Worm (Caenorhabditis elegans) whole organism, L2 larva: ENCODE data around the gene F46H5.11.

ENCODE experiments used
- nhr-11 ChIP-seq: fragments of 150-350 bp; optimal IDR thresholded peaks from 2 replicates; lab custom pipeline; 2014; ENCODE audit warnings: missing biosample characterization, missing genetic modification characterization
- ztf-1 ChIP-seq: fragments of 200-800 bp; sonication (Bioruptor generic); conservative IDR thresholded peaks from 2 replicates; pipeline ENCODE4 v1.3.6; 2022; ENCODE audit warnings: missing genetic modification characterization, missing compliant biosample characterization

- TF ChIP-seq nhr-11 (tag; lab: Kevin White, UChicago) = no peak
- no peak for TF ChIP-seq ztf-1
Observed at ce11 chrX:7232158-7232822, 39.6 kb downstream of the F46H5.11 start.
